Worm (Caenorhabditis elegans) whole organism, L4 larva: ENCODE results near the gene vap-2.

Experiments used
- F26F4.8 ChIP-seq: fragments of 200-800 bp; sonication (Bioruptor generic); conservative IDR thresholded peaks from 2 replicates; pipeline ENCODE4 v1.3.6; 2022; ENCODE audit warnings: missing genetic modification characterization, missing compliant biosample characterization
- T26A8.4 ChIP-seq: fragments of 200-800 bp; sonication (Bioruptor generic); IDR thresholded peaks from 2 replicates; pipeline ENCODE4 v1.3.6; 2022; ENCODE audit warnings: missing genetic modification characterization, missing compliant biosample characterization
- ZK337.2 ChIP-seq: fragments of 200-800 bp; sonication (Bioruptor generic); IDR thresholded peaks from 2 replicates; pipeline ENCODE4 v1.3.6; 2022; ENCODE audit warnings: missing genetic modification reagents, missing genetic modification characterization, missing compliant biosample characterization
- ZK546.5 ChIP-seq, 2 experiments: sonication (generic microtip); optimal IDR thresholded peaks; 2 replicates each; lab custom pipeline; 2017; ENCODE audit warnings: missing biosample characterization in 2 of 2, missing genetic modification characterization in 2 of 2
- aha-1 ChIP-seq: fragments of 150-350 bp; peaks from one replicate; lab custom pipeline; 2014; ENCODE audit warnings: missing biosample characterization, missing genetic modification characterization
- arid-1 ChIP-seq: fragments of 200-800 bp; sonication (Bioruptor generic); conservative IDR thresholded peaks from 2 replicates; pipeline ENCODE4 v1.3.6; 2022; ENCODE audit warnings: missing genetic modification reagents, missing genetic modification characterization, missing compliant biosample characterization
- ceh-20 ChIP-seq: fragments of 200-800 bp; sonication (Bioruptor generic); IDR thresholded peaks from 2 replicates; pipeline ENCODE4 v1.3.6; 2022; ENCODE audit warnings: missing genetic modification reagents, missing genetic modification characterization, missing compliant biosample characterization
- ceh-44 ChIP-seq: fragments of 200-800 bp; sonication (Bioruptor generic); IDR thresholded peaks from 2 replicates; pipeline ENCODE4 v1.3.6; 2022; ENCODE audit warnings: missing genetic modification reagents, missing genetic modification characterization, missing compliant biosample characterization
- ceh-62 ChIP-seq: sonication (generic microtip); optimal IDR thresholded peaks from 2 replicates; lab custom pipeline; 2017; ENCODE audit warnings: missing biosample characterization, missing genetic modification characterization
- ces-1 ChIP-seq: fragments of 150-350 bp; sonication (generic microtip); optimal IDR thresholded peaks from 4 replicates; lab custom pipeline; 2014; ENCODE audit warnings: missing biosample characterization, missing genetic modification reagents, missing genetic modification characterization
- ctbp-1 ChIP-seq: fragments of 200-800 bp; sonication (Bioruptor generic); IDR thresholded peaks from 2 replicates; pipeline ENCODE4 v1.3.6; 2022; ENCODE audit warnings: missing genetic modification reagents, missing genetic modification characterization, missing compliant biosample characterization
- daf-16 ChIP-seq, 3 experiments: sonication (generic microtip); optimal IDR thresholded peaks; 2 replicates each; lab custom pipeline; 2016 to 2017; ENCODE audit warnings: missing genetic modification characterization in 3 of 3, missing genetic modification reagents in 3 of 3, mild to moderate bottlenecking in 2 of 3, missing compliant biosample characterization in 2 of 3, missing biosample characterization in 1 of 3, moderate library complexity in 1 of 3
- dmd-6 ChIP-seq: fragments of 200-800 bp; sonication (Bioruptor generic); IDR thresholded peaks from 2 replicates; pipeline ENCODE4 v1.3.6; 2022; ENCODE audit warnings: missing genetic modification reagents, missing genetic modification characterization, missing compliant biosample characterization
- dmd-9 ChIP-seq: fragments of 200-800 bp; sonication (Bioruptor generic); IDR thresholded peaks from 2 replicates; pipeline ENCODE4 v1.3.6; 2022; ENCODE audit warnings: missing genetic modification reagents, missing genetic modification characterization, missing compliant biosample characterization
- dpl-1 ChIP-seq: fragments of 150-350 bp; optimal IDR thresholded peaks from 2 replicates; lab custom pipeline; 2014; ENCODE audit warnings: missing biosample characterization, missing genetic modification reagents, missing genetic modification characterization
- dve-1 ChIP-seq: sonication (generic microtip); optimal IDR thresholded peaks from 2 replicates; lab custom pipeline; 2017; ENCODE audit warnings: antibody characterized with exemption, mild to moderate bottlenecking, missing genetic modification characterization, missing compliant biosample characterization; ENCODE audit not compliant: insufficient read depth
- egl-43 ChIP-seq: fragments of 200-800 bp; sonication (Bioruptor generic); IDR thresholded peaks from 2 replicates; pipeline ENCODE4 v1.3.6; 2022; ENCODE audit warnings: missing genetic modification reagents, missing genetic modification characterization, missing compliant biosample characterization
- hif-1 ChIP-seq, 2 experiments: sonication (generic microtip); optimal IDR thresholded peaks; 2 replicates each; lab custom pipeline; 2016 to 2017; ENCODE audit warnings: missing compliant biosample characterization in 2 of 2, missing genetic modification characterization in 2 of 2, missing genetic modification reagents in 2 of 2, missing genotype in 2 of 2, mild to moderate bottlenecking in 1 of 2
- hlh-11 ChIP-seq: fragments of 200-800 bp; sonication (Bioruptor generic); optimal IDR thresholded peaks from 2 replicates; lab custom pipeline; 2018; ENCODE audit warnings: mild to moderate bottlenecking, missing genetic modification characterization, missing compliant biosample characterization
- hlh-30 ChIP-seq: sonication (generic microtip); optimal IDR thresholded peaks from 2 replicates; lab custom pipeline; 2017; ENCODE audit warnings: antibody characterized with exemption, mild to moderate bottlenecking, missing genetic modification characterization, missing compliant biosample characterization; ENCODE audit not compliant: insufficient read depth
- hmg-1.1 ChIP-seq: fragments of 200-800 bp; sonication (Bioruptor generic); IDR thresholded peaks from 2 replicates; pipeline ENCODE4 v1.3.6; 2022; ENCODE audit warnings: missing genetic modification reagents, missing genetic modification characterization, missing compliant biosample characterization
- lin-15B ChIP-seq: fragments of 150-350 bp; sonication (generic microtip); optimal IDR thresholded peaks from 3 replicates; lab custom pipeline; 2014; ENCODE audit warnings: missing biosample characterization, missing genetic modification characterization
- lin-29 ChIP-seq: fragments of 200-800 bp; sonication (Bioruptor generic); IDR thresholded peaks from 2 replicates; pipeline ENCODE4 v1.3.6; 2022; ENCODE audit warnings: missing genetic modification reagents, missing genetic modification characterization, missing compliant biosample characterization
- lir-3 ChIP-seq: sonication (generic microtip); optimal IDR thresholded peaks from 2 replicates; lab custom pipeline; 2016; ENCODE audit warnings: mild to moderate bottlenecking, missing genetic modification characterization, missing compliant biosample characterization
- lsy-2 ChIP-seq, 2 experiments: fragments of 150-350 bp in 1 of 2; sonication (generic microtip) in 1 of 2; optimal IDR thresholded peaks; 2 replicates each; lab custom pipeline; 2014 to 2017; ENCODE audit warnings: missing biosample characterization in 2 of 2, missing genetic modification characterization in 2 of 2
- madf-9 ChIP-seq: fragments of 200-800 bp; sonication (Bioruptor generic); conservative IDR thresholded peaks from 2 replicates; pipeline ENCODE4 v1.3.6; 2022; ENCODE audit warnings: missing genetic modification reagents, missing genetic modification characterization, missing compliant biosample characterization
- mdl-1 ChIP-seq, 2 experiments: fragments of 150-350 bp in 1 of 2; sonication (generic microtip) in 1 of 2; optimal IDR thresholded peaks; 2 replicates each; lab custom pipeline; 2014 to 2017; ENCODE audit warnings: missing biosample characterization in 2 of 2, missing genetic modification characterization in 2 of 2
- mdt-29 ChIP-seq: fragments of 200-800 bp; sonication (Bioruptor generic); IDR thresholded peaks from 2 replicates; pipeline ENCODE4 v1.3.6; 2022; ENCODE audit warnings: missing genetic modification reagents, missing genetic modification characterization, missing compliant biosample characterization
- mep-1 ChIP-seq: fragments of 150-350 bp; sonication (generic microtip); optimal IDR thresholded peaks from 3 replicates; lab custom pipeline; 2014; ENCODE audit warnings: missing biosample characterization, missing genetic modification characterization
- mes-2 ChIP-seq: sonication (generic microtip); optimal IDR thresholded peaks from 2 replicates; lab custom pipeline; 2016; ENCODE audit warnings: missing genotype, mild to moderate bottlenecking, missing genetic modification characterization, missing compliant biosample characterization; ENCODE audit not compliant: poor library complexity, severe bottlenecking
- nhr-102 ChIP-seq: sonication (generic microtip); optimal IDR thresholded peaks from 2 replicates; lab custom pipeline; 2016; ENCODE audit warnings: mild to moderate bottlenecking, missing genetic modification characterization, moderate library complexity, missing compliant biosample characterization
- nhr-48 ChIP-seq: sonication (generic microtip); optimal IDR thresholded peaks from 2 replicates; lab custom pipeline; 2016; ENCODE audit warnings: mild to moderate bottlenecking, missing genetic modification characterization, missing compliant biosample characterization
- nhr-6 ChIP-seq: fragments of 150-350 bp; optimal IDR thresholded peaks from 2 replicates; lab custom pipeline; 2014; ENCODE audit warnings: missing biosample characterization, missing genetic modification characterization
- pha-4 ChIP-seq, 2 experiments: fragments of 150-350 bp in 1 of 2; fragments of 200-800 bp in 1 of 2; sonication (Bioruptor generic) in 1 of 2; IDR thresholded peaks in 1 of 2; optimal IDR thresholded peaks in 1 of 2; 2 replicates each; pipeline versions ENCODE4 v1.3.6 to Lab custom; 2014 to 2022; ENCODE audit warnings: missing genetic modification characterization in 2 of 2, missing genetic modification reagents in 2 of 2, missing biosample characterization in 1 of 2, missing compliant biosample characterization in 1 of 2
- saeg-2 ChIP-seq: fragments of 200-800 bp; sonication (Bioruptor generic); IDR thresholded peaks from 2 replicates; pipeline ENCODE4 v1.3.6; 2022; ENCODE audit warnings: missing genetic modification reagents, missing genetic modification characterization, missing compliant biosample characterization
- sdz-12 ChIP-seq: fragments of 200-800 bp; sonication (Bioruptor generic); optimal IDR thresholded peaks from 2 replicates; lab custom pipeline; 2018; ENCODE audit warnings: mild to moderate bottlenecking, missing genetic modification characterization, missing compliant biosample characterization
- set-16 ChIP-seq: fragments of 200-800 bp; sonication (Bioruptor generic); IDR thresholded peaks from 2 replicates; pipeline ENCODE4 v1.3.6; 2022; ENCODE audit warnings: missing genetic modification reagents, missing genetic modification characterization, missing compliant biosample characterization
- unc-62 ChIP-seq, 3 experiments: fragments of 150-350 bp in 1 of 3; sonication (generic microtip); optimal IDR thresholded peaks in 2 of 3; peaks in 1 of 3; 1 replicate in 1 of 3; 2 replicates in 2 of 3; lab custom pipeline; 2014 to 2017; ENCODE audit warnings: missing biosample characterization in 3 of 3, missing genetic modification characterization in 3 of 3, missing genetic modification reagents in 3 of 3, missing genotype in 1 of 3
- vab-7 ChIP-seq: fragments of 200-800 bp; sonication (Bioruptor generic); IDR thresholded peaks from 2 replicates; pipeline ENCODE4 v1.3.6; 2022; ENCODE audit warnings: missing genetic modification reagents, missing genetic modification characterization, missing compliant biosample characterization
- zip-11 ChIP-seq: fragments of 200-800 bp; sonication (Bioruptor generic); IDR thresholded peaks from 2 replicates; pipeline ENCODE4 v1.3.6; 2022; ENCODE audit warnings: missing genetic modification characterization, missing compliant biosample characterization
- zip-2 ChIP-seq: fragments of 150-350 bp; optimal IDR thresholded peaks from 2 replicates; lab custom pipeline; 2014; ENCODE audit warnings: missing biosample characterization, missing genetic modification characterization
- ztf-7 ChIP-seq: fragments of 150-350 bp; optimal IDR thresholded peaks from 2 replicates; lab custom pipeline; 2014; ENCODE audit warnings: missing biosample characterization, missing genetic modification characterization

vap-2 gene

ce11 chrX:10768289-10769153 lies 23.8 kb downstream of the vap-2 start:
- TF ChIP-seq set-16 (peak; percentile 66), hmg-1.1 (GFP tag; lab: Robert Waterston, UW) (0 out of 2 replicates have a peak, but pooled peaks have one; percentile 11), hlh-11 (tag; lab: Kevin White, UChicago) (peak; percentile 13), hlh-30 (tag; lab: Kevin White, UChicago) (peak; percentile 62), arid-1 (0 out of 2 replicates have a peak, but pooled peaks have one; percentile 12), mes-2 (tag; lab: Kevin White, UChicago) (peak; percentile 33), unc-62 (GFP tag; optimal IDR thresholded peaks at IDR 0.05 in 1 of 2; lab: Kevin White, UChicago) (peak in 1 of 2 experiments; percentile 13), unc-62 (tag; optimal IDR thresholded peaks at IDR 0.05; lab: Kevin White, UChicago) (no peak), nhr-48 (tag; lab: Kevin White, UChicago) (peak; percentile 78), egl-43 (0 out of 2 replicates have a peak, but pooled peaks have one; percentile 4), hif-1 (tag; optimal IDR thresholded peaks at IDR 0.05; lab: Kevin White, UChicago) (no peak), lin-15B (tag; lab: Kevin White, UChicago) (no peak), dve-1 (tag; lab: Kevin White, UChicago) (peak; percentile 7), sdz-12 (GFP tag; lab: Kevin White, UChicago) (no peak), ceh-20 (GFP tag; lab: Robert Waterston, UW) (no peak), ceh-44 (no peak), aha-1 (tag; lab: Kevin White, UChicago) (peak; percentile 95), vab-7 (GFP tag; lab: Robert Waterston, UW) (no peak), zip-11 (GFP tag; lab: Robert Waterston, UW) (no peak), mdl-1 (tag; optimal IDR thresholded peaks at IDR 0.05; lab: Kevin White, UChicago) (peak in 1 of 2 experiments; percentile 30), lir-3 (tag; lab: Kevin White, UChicago) (no peak), T26A8.4 (GFP tag; lab: Robert Waterston, UW) (no peak), ztf-7 (tag; lab: Kevin White, UChicago) (no peak), lsy-2 (tag; optimal IDR thresholded peaks at IDR 0.05; lab: Kevin White, UChicago) (peak in 1 of 2 experiments; percentile 22), ZK337.2 (GFP tag; lab: Robert Waterston, UW) (peak; percentile 64; the same call in 1 of the 2 replicates), dmd-6 (GFP tag; lab: Robert Waterston, UW) (0 out of 2 replicates have a peak, but pooled peaks have one; percentile 16), ceh-62 (tag; lab: Kevin White, UChicago) (no peak), mdt-29 (no peak), dmd-9 (no peak), mep-1 (peak; percentile 51), pha-4 (GFP tag; IDR thresholded peaks at IDR 0.05; lab: Robert Waterston, UW) (peak; percentile 62; the same call in 1 of the 2 replicates), pha-4 (tag; optimal IDR thresholded peaks at IDR 0.05; lab: Kevin White, UChicago) (no peak), lin-29 (no peak), dpl-1 (GFP tag; lab: Kevin White, UChicago) (no peak)

- TF ChIP-seq ces-1 (peak; percentile 9), saeg-2 (no peak), nhr-102 (tag; lab: Kevin White, UChicago) (no peak), arid-1 (no peak), daf-16 (GFP tag; optimal IDR thresholded peaks at IDR 0.05; lab: Kevin White, UChicago) (no peak), daf-16 (tag; optimal IDR thresholded peaks at IDR 0.05; lab: Kevin White, UChicago) (peak; percentile 21), set-16 (no peak), hlh-11 (tag; lab: Kevin White, UChicago) (peak; percentile 17), T26A8.4 (GFP tag; lab: Robert Waterston, UW) (no peak), F26F4.8 (no peak), ZK546.5 (tag; optimal IDR thresholded peaks at IDR 0.05; lab: Kevin White, UChicago) (no peak), ceh-44 (no peak), aha-1 (tag; lab: Kevin White, UChicago) (peak; percentile 97), egl-43 (peak; percentile 20; the same call in 1 of the 2 replicates), madf-9 (0 out of 2 replicates have a peak, but pooled peaks have one; percentile 11), zip-11 (GFP tag; lab: Robert Waterston, UW) (no peak), nhr-48 (tag; lab: Kevin White, UChicago) (peak; percentile 52), zip-2 (tag; lab: Kevin White, UChicago) (no peak), dmd-6 (GFP tag; lab: Robert Waterston, UW) (peak; percentile 12; the same call in 1 of the 2 replicates), ZK337.2 (GFP tag; lab: Robert Waterston, UW) (no peak), unc-62 (GFP tag; optimal IDR thresholded peaks at IDR 0.05 in 1 of 2; lab: Kevin White, UChicago) (peak in 1 of 2 experiments; percentile 88), unc-62 (tag; optimal IDR thresholded peaks at IDR 0.05; lab: Kevin White, UChicago) (no peak), hmg-1.1 (GFP tag; lab: Robert Waterston, UW) (peak; percentile 50), mdl-1 (tag; optimal IDR thresholded peaks at IDR 0.05; lab: Kevin White, UChicago) (no peak), ctbp-1 (GFP tag; lab: Robert Waterston, UW) (0 out of 2 replicates have a peak, but pooled peaks have one; percentile 6), sdz-12 (GFP tag; lab: Kevin White, UChicago) (no peak), nhr-6 (peak; percentile 3)
Measured at ce11 chrX:10767669-10768068, 24.7 kb downstream of the vap-2 start.
